Worm (Caenorhabditis elegans) whole organism, L4/young adult: ENCODE results near the gene R02F11.3.

ENCODE experiments used
- W03F9.2 ChIP-seq: fragments of 150-350 bp; optimal IDR thresholded peaks from 2 replicates; lab custom pipeline; 2014; ENCODE audit warnings: missing biosample characterization, missing genetic modification characterization
- dao-5 ChIP-seq: sonication (generic microtip); optimal IDR thresholded peaks from 2 replicates; lab custom pipeline; 2016; ENCODE audit warnings: missing genotype, missing genetic modification characterization, moderate library complexity, missing compliant biosample characterization
- him-1 ChIP-seq: sonication (generic microtip); optimal IDR thresholded peaks from 2 replicates; lab custom pipeline; 2016; ENCODE audit warnings: missing genotype, missing genetic modification reagents, missing genetic modification characterization, missing compliant biosample characterization

DNA sequence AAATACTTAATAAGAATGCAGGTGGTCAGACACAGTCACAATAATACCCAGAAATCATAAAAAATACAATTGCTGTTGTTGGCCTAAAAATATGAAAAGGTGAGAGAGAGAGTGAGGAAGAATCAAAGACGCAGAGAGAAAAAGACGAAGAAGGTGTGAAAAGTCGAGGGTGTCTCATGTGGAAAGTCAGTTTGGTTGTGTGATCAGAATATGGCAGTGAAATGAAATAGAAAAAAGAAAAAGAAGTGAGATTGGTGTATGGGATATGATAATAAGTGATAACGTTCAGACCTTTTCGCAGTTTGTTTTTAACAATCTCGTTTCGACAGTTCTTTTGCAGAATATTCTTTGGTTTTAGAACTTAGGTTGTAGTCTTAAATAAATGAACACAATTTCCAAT lies 1.1 kb upstream of the R02F11.3 start:
- no peak for TF ChIP-seq dao-5
- TF ChIP-seq him-1 (tag; lab: Kevin White, UChicago), result no peak
- TF ChIP-seq W03F9.2 (tag; lab: Kevin White, UChicago), result no peak
